Worm (Caenorhabditis elegans): Measurements from ENCODE around the gene bas-1.

The bas-1 gene

DNA sequence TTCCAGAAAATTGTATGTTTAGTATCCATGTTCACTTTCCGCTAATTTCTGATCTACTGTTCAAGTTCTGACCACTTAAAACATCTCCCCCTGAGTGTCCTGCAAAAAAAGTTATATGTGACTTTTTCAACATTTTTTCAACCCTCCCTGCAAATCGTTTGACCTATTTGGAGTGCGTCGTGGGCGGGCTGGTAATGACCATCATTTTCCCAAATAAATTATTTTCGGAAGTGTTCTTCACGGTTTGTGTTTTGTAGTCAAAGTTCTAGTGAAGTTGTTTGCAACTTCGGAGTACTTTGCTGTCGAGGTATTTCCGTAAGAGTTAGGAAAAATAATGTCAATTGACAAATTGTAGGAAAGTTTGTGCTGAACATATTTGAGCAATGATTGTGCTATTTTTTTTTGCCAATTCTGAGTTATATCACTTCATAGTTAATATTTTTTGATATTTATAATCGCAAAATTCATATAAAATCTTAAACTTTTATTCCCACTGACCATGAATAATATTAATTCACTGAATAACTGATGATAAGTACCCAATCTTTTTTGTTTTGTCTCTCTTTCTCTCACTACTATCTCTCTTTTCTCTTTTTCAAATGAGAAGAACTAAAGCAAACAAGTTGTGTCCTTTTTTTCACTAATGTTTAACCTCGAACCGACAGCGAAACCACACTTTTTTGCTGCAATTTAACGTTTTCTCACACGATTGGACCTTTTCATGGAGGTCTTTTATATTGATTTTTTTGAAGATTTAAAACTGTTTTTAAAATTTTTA, 10.3 kb downstream of the bas-1 start:
- TF ChIP-seq ref-1 (GFP tag; conservative IDR thresholded peaks at IDR 0.05) (no peak), klf-2 (GFP tag; conservative IDR thresholded peaks at IDR 0.05) (no peak), flt-1 (GFP tag; IDR thresholded peaks at IDR 0.05) (no peak), T22C8.4 (GFP tag; IDR thresholded peaks at IDR 0.05) (no peak), ztf-29 (GFP tag; IDR thresholded peaks at IDR 0.05) (no peak), med-1 (GFP tag; optimal IDR thresholded peaks at IDR 0.05; ENCODE audit: insufficient read depth) (no peak), ztf-23 (GFP tag; IDR thresholded peaks at IDR 0.05) (no peak), tab-1 (GFP tag; IDR thresholded peaks at IDR 0.05) (no peak), cog-1 (tag; optimal IDR thresholded peaks at IDR 0.05) (no peak)

DNA sequence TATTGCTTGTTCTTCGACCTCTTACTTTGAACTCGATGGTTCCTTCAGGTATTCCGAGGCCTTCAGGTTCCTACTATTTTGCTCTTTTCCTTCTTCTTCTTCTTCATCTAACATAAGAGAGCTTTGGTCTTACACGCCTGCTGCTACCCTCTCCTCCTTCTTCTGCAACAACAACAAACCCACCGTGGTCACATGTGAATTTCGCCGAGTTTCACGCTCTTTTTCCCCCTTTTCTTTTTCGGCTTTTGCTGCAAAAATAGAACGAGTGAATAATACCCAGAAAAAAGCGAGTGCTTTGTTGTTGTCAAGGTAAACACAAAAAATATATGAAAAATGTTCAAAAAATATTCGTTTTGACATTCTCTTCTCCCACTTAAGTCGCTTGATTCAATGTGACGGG, 11.3 kb downstream of the bas-1 start:
- TF ChIP-seq ref-1 (GFP tag; conservative IDR thresholded peaks at IDR 0.05) (no peak), ztf-23 (GFP tag; IDR thresholded peaks at IDR 0.05) (no peak), tab-1 (GFP tag; IDR thresholded peaks at IDR 0.05) (no peak), ztf-29 (GFP tag; IDR thresholded peaks at IDR 0.05) (no peak), flt-1 (GFP tag; IDR thresholded peaks at IDR 0.05) (no peak), klf-2 (GFP tag; conservative IDR thresholded peaks at IDR 0.05) (no peak), med-1 (GFP tag; optimal IDR thresholded peaks at IDR 0.05; ENCODE audit: insufficient read depth) (no peak), cog-1 (tag; optimal IDR thresholded peaks at IDR 0.05) (no peak), T22C8.4 (GFP tag; IDR thresholded peaks at IDR 0.05) (no peak)

DNA sequence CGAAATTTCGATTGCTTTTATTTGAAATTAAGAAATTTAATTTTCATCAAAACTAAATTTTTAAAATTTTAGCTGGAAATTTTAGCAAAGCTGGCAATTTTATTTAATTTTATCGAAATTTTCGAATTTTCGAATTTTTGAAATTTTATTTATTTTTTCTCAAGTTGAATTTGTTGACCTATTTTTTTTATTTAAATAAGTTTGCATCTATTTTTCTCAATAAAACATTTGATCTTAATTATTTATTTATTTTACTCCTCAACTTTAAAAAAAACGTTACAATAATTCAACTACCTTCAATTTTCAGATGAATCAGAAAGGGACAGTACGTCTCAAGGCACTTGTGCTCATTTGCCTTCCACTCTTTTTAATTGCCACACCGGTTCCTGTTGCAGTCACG, 12.8 kb downstream of the bas-1 start, which contains the start of gene daf-4:
Gene daf-4 (plus strand): TSS at position 301 of the 400 bp plus-strand sequence.
- no peak for TF ChIP-seq cog-1 (tag; optimal IDR thresholded peaks at IDR 0.05)
- TF ChIP-seq tab-1 (GFP tag; IDR thresholded peaks at IDR 0.05), result no peak
- TF ChIP-seq flt-1 (GFP tag; IDR thresholded peaks at IDR 0.05), result no peak
- TF ChIP-seq klf-2 (GFP tag; conservative IDR thresholded peaks at IDR 0.05), result no peak
- no peak for TF ChIP-seq T22C8.4 (GFP tag; IDR thresholded peaks at IDR 0.05)
- no peak for TF ChIP-seq ztf-29 (GFP tag; IDR thresholded peaks at IDR 0.05)
- TF ChIP-seq med-1 (GFP tag; optimal IDR thresholded peaks at IDR 0.05; ENCODE audit: insufficient read depth), result no peak
- no peak for TF ChIP-seq ref-1 (GFP tag; conservative IDR thresholded peaks at IDR 0.05)
- TF ChIP-seq ztf-23 (GFP tag; IDR thresholded peaks at IDR 0.05), result no peak

DNA sequence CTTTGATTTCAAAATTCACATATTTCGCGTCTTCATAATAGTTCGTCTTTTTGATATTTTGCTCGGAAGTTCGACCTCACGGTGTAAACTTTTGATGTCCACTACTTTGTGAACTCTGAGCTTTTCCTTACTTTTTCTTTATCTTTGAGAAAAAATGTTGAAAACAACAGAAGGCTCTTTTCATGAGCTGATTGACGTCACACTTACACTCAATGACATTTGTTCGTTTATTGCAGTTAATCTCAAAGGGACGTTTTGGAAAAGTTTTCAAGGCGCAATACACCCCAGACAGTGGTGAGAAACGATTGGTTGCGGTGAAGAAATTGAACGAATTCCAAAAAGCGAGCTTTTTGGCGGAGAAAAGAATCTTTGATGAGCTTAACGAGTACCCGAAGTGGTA, 17.2 kb downstream of the bas-1 start:
- TF ChIP-seq cog-1 (tag; optimal IDR thresholded peaks at IDR 0.05) (no peak), ztf-29 (GFP tag; IDR thresholded peaks at IDR 0.05) (no peak), T22C8.4 (GFP tag; IDR thresholded peaks at IDR 0.05) (no peak)

- TF ChIP-seq klf-2 (GFP tag; conservative IDR thresholded peaks at IDR 0.05), result no peak
- no peak for TF ChIP-seq cog-1 (tag; optimal IDR thresholded peaks at IDR 0.05)
- no peak for TF ChIP-seq med-1 (GFP tag; optimal IDR thresholded peaks at IDR 0.05; ENCODE audit: insufficient read depth)
- no peak for TF ChIP-seq ztf-23 (GFP tag; IDR thresholded peaks at IDR 0.05)
- TF ChIP-seq tab-1 (GFP tag; IDR thresholded peaks at IDR 0.05), result no peak
- no peak for TF ChIP-seq ref-1 (GFP tag; conservative IDR thresholded peaks at IDR 0.05)
- TF ChIP-seq flt-1 (GFP tag; IDR thresholded peaks at IDR 0.05), result no peak
- TF ChIP-seq ztf-29 (GFP tag; IDR thresholded peaks at IDR 0.05), result no peak
- TF ChIP-seq T22C8.4 (GFP tag; IDR thresholded peaks at IDR 0.05), result no peak
These were observed 18.3 kb downstream of the bas-1 start for ce11 chrIII:5630350-5630749.

DNA sequence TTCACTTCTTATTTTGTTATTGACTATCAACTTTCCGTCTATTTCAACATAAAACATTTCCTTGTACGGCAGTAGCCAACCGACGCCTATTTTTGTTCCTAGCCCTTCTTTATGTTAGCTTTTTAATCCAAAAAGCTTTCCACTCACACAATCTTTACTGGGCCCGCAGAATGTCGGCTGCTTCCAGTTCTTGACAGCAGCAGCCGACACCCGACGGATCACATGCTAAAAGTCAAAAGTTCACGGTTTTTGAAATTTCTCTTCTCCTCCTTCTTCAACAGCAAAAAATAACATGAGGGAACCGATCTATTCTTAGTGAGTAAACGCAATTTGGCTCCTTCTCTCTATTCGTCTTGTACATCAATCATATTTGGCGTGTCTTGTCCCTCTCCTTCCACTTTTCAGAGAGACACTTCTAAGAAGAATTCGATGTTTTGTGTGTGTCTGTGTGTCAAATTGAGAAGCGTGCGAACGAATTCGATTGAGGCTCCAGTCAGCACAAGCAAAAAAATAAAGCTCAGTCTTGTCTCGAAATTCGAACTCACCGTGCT, 20.4 kb downstream of the bas-1 start:
- TF ChIP-seq klf-2 (GFP tag; conservative IDR thresholded peaks at IDR 0.05) (no peak), med-1 (GFP tag; optimal IDR thresholded peaks at IDR 0.05; ENCODE audit: insufficient read depth) (no peak), flt-1 (GFP tag; IDR thresholded peaks at IDR 0.05) (no peak), tab-1 (GFP tag; IDR thresholded peaks at IDR 0.05) (no peak), cog-1 (tag; optimal IDR thresholded peaks at IDR 0.05) (no peak), T22C8.4 (GFP tag; IDR thresholded peaks at IDR 0.05) (no peak), ref-1 (GFP tag; conservative IDR thresholded peaks at IDR 0.05) (no peak), ztf-23 (GFP tag; IDR thresholded peaks at IDR 0.05) (no peak), ztf-29 (GFP tag; IDR thresholded peaks at IDR 0.05) (no peak)

DNA sequence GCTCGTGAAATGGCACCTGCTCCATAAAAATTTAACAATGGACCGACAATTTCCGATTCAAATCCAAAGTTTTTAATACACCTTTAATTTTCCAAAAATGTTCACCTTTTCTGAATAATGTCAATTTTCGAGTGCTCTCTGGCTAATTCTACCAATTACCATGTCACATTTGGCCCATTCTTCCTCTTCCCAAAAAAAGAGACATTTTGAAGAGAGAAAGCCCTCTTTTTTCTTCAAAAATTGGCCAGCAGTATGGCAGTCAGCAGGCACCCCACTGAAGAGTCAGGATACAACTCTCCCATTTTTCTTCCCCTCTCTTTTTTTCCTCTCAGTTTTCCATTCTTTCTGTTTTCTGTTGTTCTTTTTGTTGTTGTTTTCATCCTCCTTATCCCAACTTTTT, 22.4 kb downstream of the bas-1 start:
- TF ChIP-seq tab-1 (GFP tag; IDR thresholded peaks at IDR 0.05) (no peak), med-1 (GFP tag; optimal IDR thresholded peaks at IDR 0.05; ENCODE audit: insufficient read depth) (no peak), klf-2 (GFP tag; conservative IDR thresholded peaks at IDR 0.05) (no peak), ztf-29 (GFP tag; IDR thresholded peaks at IDR 0.05) (no peak), flt-1 (GFP tag; IDR thresholded peaks at IDR 0.05) (no peak)

- no peak for TF ChIP-seq ztf-23 (GFP tag; IDR thresholded peaks at IDR 0.05)
- no peak for TF ChIP-seq cog-1 (tag; optimal IDR thresholded peaks at IDR 0.05)
- TF ChIP-seq flt-1 (GFP tag; IDR thresholded peaks at IDR 0.05), result no peak
- no peak for TF ChIP-seq ref-1 (GFP tag; conservative IDR thresholded peaks at IDR 0.05)
- no peak for TF ChIP-seq med-1 (GFP tag; optimal IDR thresholded peaks at IDR 0.05; ENCODE audit: insufficient read depth)
- no peak for TF ChIP-seq ztf-29 (GFP tag; IDR thresholded peaks at IDR 0.05)
- TF ChIP-seq klf-2 (GFP tag; conservative IDR thresholded peaks at IDR 0.05), result no peak
- no peak for TF ChIP-seq T22C8.4 (GFP tag; IDR thresholded peaks at IDR 0.05)
- no peak for TF ChIP-seq tab-1 (GFP tag; IDR thresholded peaks at IDR 0.05)
These were observed 23.1 kb downstream of the bas-1 start, which contains the start of gene ckk-1 for ce11 chrIII:5635179-5635578. TSS of gene ckk-1 (plus strand) at chrIII:5635479.

DNA sequence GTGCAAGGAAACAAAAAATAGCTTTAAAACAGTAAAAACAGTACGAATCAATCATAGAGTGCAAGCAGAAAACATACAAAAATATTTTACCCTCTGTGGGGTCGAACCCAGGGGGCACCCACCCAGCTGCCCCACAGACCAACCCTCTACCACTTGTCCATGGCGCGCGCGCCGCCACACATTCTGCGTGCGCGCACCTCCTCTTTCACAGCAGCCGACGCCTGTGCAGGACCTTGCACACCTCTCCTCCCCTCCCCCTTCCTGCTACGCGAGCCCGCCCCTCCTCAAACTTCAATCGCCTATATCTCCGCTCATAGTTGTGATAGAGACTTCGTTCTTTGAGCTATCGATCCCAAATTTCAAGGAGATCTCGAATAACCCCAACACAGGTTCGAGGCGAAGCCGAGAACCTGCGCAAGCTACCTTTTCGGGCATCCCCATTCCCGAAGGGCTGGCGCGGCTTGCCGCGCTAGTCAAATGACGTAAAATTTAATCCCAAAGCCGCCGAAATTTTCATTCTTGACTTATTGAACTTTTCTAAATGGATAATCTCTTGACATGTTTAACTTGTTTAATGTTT, 25.3 kb downstream of the bas-1 start:
- TF ChIP-seq flt-1 (GFP tag; IDR thresholded peaks at IDR 0.05) (peak; percentile 82), klf-2 (GFP tag; conservative IDR thresholded peaks at IDR 0.05) (peak; percentile 48; the same call in 1 of the 2 replicates), T22C8.4 (GFP tag; IDR thresholded peaks at IDR 0.05) (0 out of 2 replicates have a peak, but pooled peaks have one; percentile 14), ztf-23 (GFP tag; IDR thresholded peaks at IDR 0.05) (peak; percentile 55; the same call in 1 of the 2 replicates), tab-1 (GFP tag; IDR thresholded peaks at IDR 0.05) (peak; percentile 75; the same call in 1 of the 2 replicates)
